Fruit fly (Drosophila melanogaster) whole organism, adult: ENCODE measurements around the gene Cpr64Aa.
A peak's percentile ranks its signal among the peaks of the same experiment; 100 is the strongest.

Experiments
- CG11617 ChIP-seq: fragments of 200-800 bp; sonication (Bioruptor generic); optimal IDR thresholded peaks from 2 replicates; lab custom pipeline; 2017; ENCODE audit warnings: mild to moderate bottlenecking, missing biosample characterization, missing genetic modification reagents, missing genetic modification characterization
- CG12768 ChIP-seq: fragments of 200-800 bp; sonication (Bioruptor generic); optimal IDR thresholded peaks from 2 replicates; lab custom pipeline; 2017; ENCODE audit warnings: missing biosample characterization, missing genetic modification characterization, mild to moderate bottlenecking, moderate library complexity, missing genetic modification reagents
- CG14711 ChIP-seq: fragments of 200-800 bp; sonication (Bioruptor generic); optimal IDR thresholded peaks from 2 replicates; lab custom pipeline; 2018; ENCODE audit warnings: missing biosample characterization, mild to moderate bottlenecking, missing genetic modification characterization, moderate library complexity
- CG1620 ChIP-seq: fragments of 200-800 bp; sonication (Bioruptor generic); optimal IDR thresholded peaks from 2 replicates; lab custom pipeline; 2016; ENCODE audit warnings: missing biosample characterization, missing genetic modification characterization
- CG33017 ChIP-seq: fragments of 200-800 bp; sonication (Bioruptor generic); optimal IDR thresholded peaks from 2 replicates; lab custom pipeline; 2018; ENCODE audit warnings: missing biosample characterization, mild to moderate bottlenecking, missing genetic modification characterization, moderate library complexity
- CG5204 ChIP-seq: fragments of 200-800 bp; sonication (Bioruptor generic); optimal IDR thresholded peaks from 2 replicates; lab custom pipeline; 2016; ENCODE audit warnings: missing biosample characterization, missing genetic modification characterization
- CG7045 ChIP-seq: fragments of 200-800 bp; sonication (Bioruptor generic); optimal IDR thresholded peaks from 2 replicates; lab custom pipeline; 2017; ENCODE audit warnings: missing biosample characterization, mild to moderate bottlenecking, missing genetic modification characterization
- CG7101 ChIP-seq: fragments of 200-800 bp; sonication (Bioruptor generic); optimal IDR thresholded peaks from 2 replicates; lab custom pipeline; 2018; ENCODE audit warnings: missing biosample characterization, mild to moderate bottlenecking, missing genetic modification characterization, moderate library complexity
- Clk ChIP-seq: fragments of 200-800 bp; sonication (Bioruptor generic); optimal IDR thresholded peaks from 2 replicates; lab custom pipeline; 2017; ENCODE audit warnings: missing biosample characterization, missing genetic modification characterization
- Crg-1 ChIP-seq: fragments of 200-800 bp; sonication (Bioruptor generic); optimal IDR thresholded peaks from 2 replicates; lab custom pipeline; 2016; ENCODE audit warnings: missing biosample characterization, missing genetic modification characterization
- Hr96 ChIP-seq: fragments of 200-800 bp; sonication (Bioruptor generic); optimal IDR thresholded peaks from 2 replicates; lab custom pipeline; 2016; ENCODE audit warnings: missing biosample characterization, missing genetic modification characterization
- Mnt ChIP-seq: fragments of 200-800 bp; sonication (Bioruptor generic); optimal IDR thresholded peaks from 2 replicates; lab custom pipeline; 2016; ENCODE audit warnings: missing biosample characterization, mild to moderate bottlenecking, missing genetic modification characterization
- bab1 ChIP-seq: fragments of 200-800 bp; sonication (Bioruptor generic); optimal IDR thresholded peaks from 3 replicates; lab custom pipeline; 2019; ENCODE audit warnings: missing biosample characterization, mild to moderate bottlenecking, missing genetic modification characterization, moderate library complexity
- cic ChIP-seq: fragments of 200-800 bp; sonication (Bioruptor generic); optimal IDR thresholded peaks from 2 replicates; lab custom pipeline; 2017; ENCODE audit warnings: missing biosample characterization, mild to moderate bottlenecking, missing genetic modification characterization, moderate library complexity
- cnc ChIP-seq, 2 experiments: fragments of >200 bp; optimal IDR thresholded peaks; 2 replicates each; lab custom pipeline; 2017
- kay ChIP-seq: fragments of 200-800 bp; sonication (Bioruptor generic); peaks from one replicate; lab custom pipeline; 2016; ENCODE audit warnings: missing biosample characterization, missing genetic modification characterization, borderline replicate concordance
- ovo ChIP-seq: fragments of 200-800 bp; sonication (Bioruptor generic); optimal IDR thresholded peaks from 2 replicates; lab custom pipeline; 2016; ENCODE audit warnings: missing biosample characterization, missing genetic modification characterization
- pad ChIP-seq: fragments of 200-800 bp; sonication (Bioruptor generic); optimal IDR thresholded peaks from 3 replicates; lab custom pipeline; 2017; ENCODE audit warnings: missing biosample characterization, missing genetic modification characterization, mild to moderate bottlenecking, moderate library complexity, missing genetic modification reagents
- tj ChIP-seq: fragments of 200-800 bp; sonication (Bioruptor generic); optimal IDR thresholded peaks from 3 replicates; lab custom pipeline; 2017; ENCODE audit warnings: missing biosample characterization, mild to moderate bottlenecking, missing genetic modification characterization, moderate library complexity
- toe ChIP-seq: fragments of 200-800 bp; sonication (Bioruptor generic); optimal IDR thresholded peaks from 2 replicates; lab custom pipeline; 2016; ENCODE audit warnings: missing biosample characterization, missing genetic modification characterization

Gene Cpr64Aa

dm6 chr3L:4184563-4184962 lies 24.4 kb downstream of the Cpr64Aa start, which contains the start of gene Teh3:
Gene Teh3 (minus strand): TSS chr3L:4184663.
- TF ChIP-seq Hr96 (no peak), CG14711 (tag; lab: Kevin White, UChicago) (no peak), Clk (GFP tag; lab: Kevin White, UChicago) (no peak), tj (GFP tag; lab: Kevin White, UChicago) (no peak), kay (GFP tag; lab: Kevin White, UChicago) (no peak), CG7101 (tag; lab: Kevin White, UChicago) (no peak), ovo (GFP tag; lab: Kevin White, UChicago) (no peak), toe (GFP tag; lab: Kevin White, UChicago) (no peak), CG11617 (GFP tag; lab: Kevin White, UChicago) (no peak), CG7045 (GFP tag; lab: Kevin White, UChicago) (no peak), CG12768 (no peak), bab1 (GFP tag; lab: Kevin White, UChicago) (no peak), CG33017 (tag; lab: Kevin White, UChicago) (no peak), Crg-1 (GFP tag; lab: Kevin White, UChicago) (no peak)

dm6 chr3L:4177981-4178562 lies 30.9 kb downstream of the Cpr64Aa start, which contains the start of gene Teh4:
Gene Teh4 (minus strand): TSS chr3L:4178270.
- TF ChIP-seq Mnt (GFP tag; lab: Kevin White, UChicago), result no peak
- TF ChIP-seq CG5204 (GFP tag; lab: Kevin White, UChicago), result peak; percentile 27
- peak; percentile 8 for TF ChIP-seq toe (GFP tag; lab: Kevin White, UChicago)
- TF ChIP-seq CG7045 (GFP tag; lab: Kevin White, UChicago), result peak; percentile 0

dm6 chr3L:4173584-4173983 lies 35.4 kb downstream of the Cpr64Aa start, which contains the start of gene CG18675:
Gene CG18675 (plus strand): TSS chr3L:4173884.
- TF ChIP-seq CG14711 (tag; lab: Kevin White, UChicago) (no peak), Mnt (GFP tag; lab: Kevin White, UChicago) (no peak)

- TF ChIP-seq Hr96, result peak; percentile 16
- TF ChIP-seq CG12768, result no peak
- TF ChIP-seq tj (GFP tag; lab: Kevin White, UChicago), result no peak
- no peak for TF ChIP-seq Crg-1 (GFP tag; lab: Kevin White, UChicago)
- TF ChIP-seq toe (GFP tag; lab: Kevin White, UChicago), result peak; percentile 48
- TF ChIP-seq CG14711 (tag; lab: Kevin White, UChicago), result peak; percentile 99
- no peak for TF ChIP-seq ovo (GFP tag; lab: Kevin White, UChicago)
- peak; percentile 11 for TF ChIP-seq CG7101 (tag; lab: Kevin White, UChicago)
- TF ChIP-seq bab1 (GFP tag; lab: Kevin White, UChicago), result peak; percentile 52
- TF ChIP-seq Clk (GFP tag; lab: Kevin White, UChicago), result no peak
- TF ChIP-seq CG7045 (GFP tag; lab: Kevin White, UChicago), result peak; percentile 41
- TF ChIP-seq pad (GFP tag; lab: Kevin White, UChicago), result peak; percentile 8
- no peak for TF ChIP-seq CG1620
- peak; percentile 60 for TF ChIP-seq Mnt (GFP tag; lab: Kevin White, UChicago)
- peak; percentile 19 for TF ChIP-seq CG33017 (tag; lab: Kevin White, UChicago)
- TF ChIP-seq kay (GFP tag; lab: Kevin White, UChicago), result peak; percentile 93
- TF ChIP-seq CG5204 (GFP tag; lab: Kevin White, UChicago), result peak; percentile 17
- TF ChIP-seq cic (GFP tag; lab: Kevin White, UChicago), result peak; percentile 38
These were observed 38.9 kb downstream of the Cpr64Aa start, which contains the start of gene Ero1L for dm6 chr3L:4169957-4170651. Gene Ero1L (plus strand): TSS chr3L:4170404.

dm6 chr3L:4167353-4167842 lies 41.6 kb downstream of the Cpr64Aa start, which contains the start of gene mas:
Gene mas (minus strand): TSS chr3L:4167464.
- no peak for TF ChIP-seq pad (GFP tag; lab: Kevin White, UChicago)
- no peak for TF ChIP-seq tj (GFP tag; lab: Kevin White, UChicago)
- no peak for TF ChIP-seq CG11617 (GFP tag; lab: Kevin White, UChicago)
- TF ChIP-seq cnc (optimal IDR thresholded peaks at IDR 0.05; lab: Kevin White, UChicago), result no peak
- no peak for TF ChIP-seq Crg-1 (GFP tag; lab: Kevin White, UChicago)
- no peak for TF ChIP-seq Clk (GFP tag; lab: Kevin White, UChicago)
- no peak for TF ChIP-seq CG12768
- no peak for TF ChIP-seq CG7101 (tag; lab: Kevin White, UChicago)
- no peak for TF ChIP-seq CG33017 (tag; lab: Kevin White, UChicago)
- no peak for TF ChIP-seq cic (GFP tag; lab: Kevin White, UChicago)
- TF ChIP-seq kay (GFP tag; lab: Kevin White, UChicago), result no peak
- no peak for TF ChIP-seq Mnt (GFP tag; lab: Kevin White, UChicago)
- TF ChIP-seq CG7045 (GFP tag; lab: Kevin White, UChicago), result no peak
- TF ChIP-seq CG14711 (tag; lab: Kevin White, UChicago), result no peak
- no peak for TF ChIP-seq CG5204 (GFP tag; lab: Kevin White, UChicago)
- no peak for TF ChIP-seq toe (GFP tag; lab: Kevin White, UChicago)
- no peak for TF ChIP-seq Hr96
- no peak for TF ChIP-seq bab1 (GFP tag; lab: Kevin White, UChicago)
- no peak for TF ChIP-seq ovo (GFP tag; lab: Kevin White, UChicago)
- TF ChIP-seq CG1620, result no peak
